Fruit fly (Drosophila melanogaster) whole organism, pupa: ENCODE measurements around the gene CecA1.

ENCODE experiments used
- CG12605 ChIP-seq: fragments of 200-800 bp; sonication (Bioruptor generic); IDR thresholded peaks from 2 replicates; pipeline ENCODE4 v1.3.6; 2022; ENCODE audit warnings: missing biosample characterization, missing genetic modification characterization
- CG34367 ChIP-seq: fragments of 200-800 bp; sonication (Bioruptor generic); optimal IDR thresholded peaks from 2 replicates; lab custom pipeline; 2018; ENCODE audit warnings: missing biosample characterization, mild to moderate bottlenecking, missing genetic modification characterization
- CG4496 ChIP-seq: fragments of 200-800 bp; sonication (Bioruptor generic); IDR thresholded peaks from 3 replicates; pipeline ENCODE4 v1.3.6; 2022; ENCODE audit warnings: missing biosample characterization, missing genetic modification characterization
- Ets98B ChIP-seq: fragments of 200-800 bp; sonication (Bioruptor generic); IDR thresholded peaks from 2 replicates; pipeline ENCODE4 v1.3.6; 2022; ENCODE audit warnings: missing biosample characterization, missing genetic modification characterization

dm6 chr3R:30245739-30246589, 35.3 kb downstream of the CecA1 start:
- TF ChIP-seq Ets98B = no peak
- no peak for TF ChIP-seq CG34367 (tag; lab: Kevin White, UChicago)
- TF ChIP-seq CG4496 (GFP tag; lab: Robert Waterston, UW) = no peak
- no peak for TF ChIP-seq CG12605 (GFP tag; lab: Robert Waterston, UW)
